Worm (Caenorhabditis elegans) whole organism, late embryonic: Measurements from ENCODE around the gene mmab-1.

Experiments
- F13H6.1 ChIP-seq: sonication (generic microtip); optimal IDR thresholded peaks from 2 replicates; lab custom pipeline; 2016; ENCODE audit warnings: missing genetic modification characterization, missing compliant biosample characterization
- ama-1 ChIP-seq: fragments of 150-350 bp; optimal IDR thresholded peaks from 2 replicates; lab custom pipeline; 2014
- ceh-24 ChIP-seq: sonication (generic microtip); optimal IDR thresholded peaks from 2 replicates; lab custom pipeline; 2016; ENCODE audit warnings: mild to moderate bottlenecking, missing genetic modification characterization, missing compliant biosample characterization
- dmd-4 ChIP-seq: sonication (generic microtip); optimal IDR thresholded peaks from 2 replicates; lab custom pipeline; 2016; ENCODE audit warnings: borderline replicate concordance, missing genetic modification characterization, missing compliant biosample characterization
- hlh-15 ChIP-seq: sonication (generic microtip); optimal IDR thresholded peaks from 2 replicates; lab custom pipeline; 2016; ENCODE audit warnings: missing genetic modification characterization, missing compliant biosample characterization
- hlh-30 ChIP-seq: sonication (generic microtip); optimal IDR thresholded peaks from 2 replicates; lab custom pipeline; 2017; ENCODE audit warnings: antibody characterized with exemption, missing genetic modification characterization, missing compliant biosample characterization; ENCODE audit not compliant: insufficient read depth
- nhr-11 ChIP-seq: fragments of 150-350 bp; optimal IDR thresholded peaks from 2 replicates; lab custom pipeline; 2014; ENCODE audit warnings: missing biosample characterization, missing genetic modification characterization
- pag-3 ChIP-seq: sonication (generic microtip); optimal IDR thresholded peaks from 2 replicates; lab custom pipeline; 2016; ENCODE audit warnings: missing compliant biosample characterization, missing genetic modification characterization, borderline replicate concordance
- pqm-1 ChIP-seq: sonication (generic microtip); optimal IDR thresholded peaks from 2 replicates; lab custom pipeline; 2016; ENCODE audit warnings: missing genetic modification characterization, missing compliant biosample characterization
- tbx-2 ChIP-seq: sonication (generic microtip); optimal IDR thresholded peaks from 2 replicates; lab custom pipeline; 2016; ENCODE audit warnings: missing genetic modification characterization, missing compliant biosample characterization
- unc-3 ChIP-seq, 2 experiments: fragments of 200-800 bp in 1 of 2; sonication (Bioruptor generic) in 1 of 2; sonication (generic microtip) in 1 of 2; conservative IDR thresholded peaks in 1 of 2; optimal IDR thresholded peaks in 1 of 2; 2 replicates each; pipeline versions ENCODE4 v1.3.6 to Lab custom; 2016 to 2022; ENCODE audit warnings: missing compliant biosample characterization in 2 of 2, missing genetic modification characterization in 2 of 2, missing genetic modification reagents in 1 of 2
- unc-86 ChIP-seq: sonication (generic microtip); optimal IDR thresholded peaks from 2 replicates; lab custom pipeline; 2016; ENCODE audit warnings: missing genetic modification characterization, missing compliant biosample characterization

- no peak for TF ChIP-seq dmd-4 (tag; lab: Kevin White, UChicago)
- no peak for TF ChIP-seq ceh-24 (tag; lab: Kevin White, UChicago)
- no peak for TF ChIP-seq unc-3 (GFP tag; conservative IDR thresholded peaks at IDR 0.05; lab: Robert Waterston, UW)
- TF ChIP-seq unc-3 (tag; optimal IDR thresholded peaks at IDR 0.05; lab: Kevin White, UChicago), result no peak
- TF ChIP-seq ama-1, result no peak
- TF ChIP-seq hlh-15 (tag; lab: Kevin White, UChicago), result no peak
- no peak for TF ChIP-seq nhr-11 (tag; lab: Kevin White, UChicago)
- no peak for TF ChIP-seq pag-3 (tag; lab: Kevin White, UChicago)
- no peak for TF ChIP-seq pqm-1 (tag; lab: Kevin White, UChicago)
- no peak for TF ChIP-seq F13H6.1 (tag; lab: Kevin White, UChicago)
- TF ChIP-seq unc-86 (tag; lab: Kevin White, UChicago), result no peak
- no peak for TF ChIP-seq hlh-30 (tag; lab: Kevin White, UChicago)
- no peak for TF ChIP-seq tbx-2 (tag; lab: Kevin White, UChicago)
Observed at ce11 chrIII:4873395-4873794, 48.5 kb downstream of the mmab-1 start.
